Worm (Caenorhabditis elegans): ENCODE measurements around the gene F59C12.3.

ce11 chrX:16634708-16635107, 25.4 kb upstream of the F59C12.3 start:
- peak; percentile 57 for TF ChIP-seq unc-62 (GFP tag; optimal IDR thresholded peaks at IDR 0.05)
- TF ChIP-seq nhr-12 (tag; optimal IDR thresholded peaks at IDR 0.05), result peak; percentile 85
- TF ChIP-seq lin-13 (tag; optimal IDR thresholded peaks at IDR 0.05), result peak; percentile 82
- peak; percentile 47 for TF ChIP-seq lsy-2 (tag; optimal IDR thresholded peaks at IDR 0.05)
- TF ChIP-seq unc-39 (tag; optimal IDR thresholded peaks at IDR 0.05), result peak; percentile 72
- TF ChIP-seq ztf-11 (tag; optimal IDR thresholded peaks at IDR 0.05), result peak; percentile 40
- peak; percentile 71 for TF ChIP-seq nhr-28 (tag; optimal IDR thresholded peaks at IDR 0.05)
- peak; percentile 92 for TF ChIP-seq sem-2 (GFP tag; optimal IDR thresholded peaks at IDR 0.05)
- peak; percentile 67 for TF ChIP-seq elt-3 (tag; optimal IDR thresholded peaks at IDR 0.05)
- TF ChIP-seq ces-1 (GFP tag; optimal IDR thresholded peaks at IDR 0.05), result peak; percentile 66
- TF ChIP-seq snpc-4 (tag; optimal IDR thresholded peaks at IDR 0.05), result no peak
- peak; percentile 77 for TF ChIP-seq pha-4 (tag; optimal IDR thresholded peaks at IDR 0.05)
- peak; percentile 71 for TF ChIP-seq nhr-237 (tag; optimal IDR thresholded peaks at IDR 0.05)
- no peak for TF ChIP-seq elt-1 (tag; optimal IDR thresholded peaks at IDR 0.05; ENCODE audit: borderline replicate concordance, insufficient read depth)
